Worm (Caenorhabditis elegans) whole organism, L2 larva: ENCODE data around the gene lido-2.

Experiments
- C34F6.9 ChIP-seq: fragments of 150-350 bp; optimal IDR thresholded peaks from 2 replicates; lab custom pipeline; 2014; ENCODE audit warnings: missing biosample characterization, missing genetic modification characterization
- F13H6.1 ChIP-seq: sonication (generic microtip); optimal IDR thresholded peaks from 2 replicates; lab custom pipeline; 2016; ENCODE audit warnings: missing genetic modification characterization, missing compliant biosample characterization
- R02D3.7 ChIP-seq: fragments of 150-350 bp; optimal IDR thresholded peaks from 2 replicates; lab custom pipeline; 2014; ENCODE audit warnings: missing biosample characterization, missing genetic modification characterization
- Y55F3AM.14 ChIP-seq: fragments of 200-800 bp; sonication (Bioruptor generic); optimal IDR thresholded peaks from 2 replicates; lab custom pipeline; 2018; ENCODE audit warnings: mild to moderate bottlenecking, missing genetic modification characterization, missing compliant biosample characterization
- ZK546.5 ChIP-seq: sonication (generic microtip); optimal IDR thresholded peaks from 2 replicates; lab custom pipeline; 2017; ENCODE audit warnings: missing biosample characterization, missing genetic modification characterization
- alr-1 ChIP-seq: fragments of 150-350 bp; optimal IDR thresholded peaks from 2 replicates; lab custom pipeline; 2014; ENCODE audit warnings: missing biosample characterization, missing genetic modification characterization
- aly-2 ChIP-seq: fragments of 150-350 bp; optimal IDR thresholded peaks from 2 replicates; lab custom pipeline; 2014; ENCODE audit warnings: missing biosample characterization, missing genetic modification characterization
- ama-1 ChIP-seq: fragments of 150-350 bp; optimal IDR thresholded peaks from 2 replicates; lab custom pipeline; 2018; ENCODE audit warnings: inconsistent platforms
- blmp-1 ChIP-seq: sonication (generic microtip); optimal IDR thresholded peaks from 2 replicates; lab custom pipeline; 2017; ENCODE audit warnings: missing genetic modification characterization, mild to moderate bottlenecking, missing compliant biosample characterization, antibody characterized with exemption, moderate library complexity; ENCODE audit not compliant: insufficient read depth
- ceh-16 ChIP-seq: fragments of 150-350 bp; optimal IDR thresholded peaks from 2 replicates; lab custom pipeline; 2014; ENCODE audit warnings: missing biosample characterization, missing genetic modification characterization
- ceh-82 ChIP-seq: fragments of 150-350 bp; optimal IDR thresholded peaks from 2 replicates; lab custom pipeline; 2014; ENCODE audit warnings: missing biosample characterization, missing genetic modification characterization
- crh-2 ChIP-seq: sonication (generic microtip); optimal IDR thresholded peaks from 2 replicates; lab custom pipeline; 2017; ENCODE audit warnings: missing biosample characterization, missing genetic modification characterization
- dmd-4 ChIP-seq: sonication (generic microtip); optimal IDR thresholded peaks from 2 replicates; lab custom pipeline; 2017; ENCODE audit warnings: missing biosample characterization, missing genetic modification characterization
- egl-27 ChIP-seq: sonication (generic microtip); optimal IDR thresholded peaks from 3 replicates; lab custom pipeline; 2017; ENCODE audit warnings: missing biosample characterization, missing genetic modification reagents, missing genetic modification characterization
- elt-1 ChIP-seq: fragments of 150-350 bp; optimal IDR thresholded peaks from 2 replicates; lab custom pipeline; 2014; ENCODE audit warnings: missing biosample characterization, missing genetic modification characterization
- elt-3 ChIP-seq: sonication (generic microtip); optimal IDR thresholded peaks from 2 replicates; lab custom pipeline; 2017; ENCODE audit warnings: missing biosample characterization, missing genetic modification characterization
- fos-1 ChIP-seq: fragments of 150-350 bp; optimal IDR thresholded peaks from 2 replicates; lab custom pipeline; 2014; ENCODE audit warnings: missing biosample characterization, missing genetic modification characterization
- gmeb-1 ChIP-seq: fragments of 150-350 bp; optimal IDR thresholded peaks from 2 replicates; lab custom pipeline; 2014; ENCODE audit warnings: missing biosample characterization, missing genetic modification characterization
- lin-11 ChIP-seq: fragments of 150-350 bp; sonication (generic microtip); optimal IDR thresholded peaks from 2 replicates; lab custom pipeline; 2014; ENCODE audit warnings: missing biosample characterization, missing genetic modification characterization, inconsistent platforms, mixed read lengths
- lin-13 ChIP-seq: fragments of 150-350 bp; optimal IDR thresholded peaks from 2 replicates; lab custom pipeline; 2014; ENCODE audit warnings: missing biosample characterization, missing genetic modification reagents, missing genetic modification characterization
- lin-39 ChIP-seq: fragments of 150-350 bp; optimal IDR thresholded peaks from 2 replicates; lab custom pipeline; 2014; ENCODE audit warnings: missing biosample characterization, missing genetic modification reagents, missing genetic modification characterization
- lsy-2 ChIP-seq, 2 experiments: fragments of 150-350 bp in 1 of 2; sonication (generic microtip) in 1 of 2; optimal IDR thresholded peaks; 2 replicates each; lab custom pipeline; 2014 to 2017; ENCODE audit warnings: missing biosample characterization in 2 of 2, missing genetic modification characterization in 2 of 2
- mab-5 ChIP-seq: fragments of 150-350 bp; optimal IDR thresholded peaks from 2 replicates; lab custom pipeline; 2014; ENCODE audit warnings: missing biosample characterization, missing genetic modification characterization
- mbf-1 ChIP-seq: sonication (generic microtip); optimal IDR thresholded peaks from 2 replicates; lab custom pipeline; 2017; ENCODE audit warnings: missing biosample characterization, missing genetic modification characterization
- mdl-1 ChIP-seq, 2 experiments: fragments of 150-350 bp in 1 of 2; sonication (generic microtip) in 1 of 2; optimal IDR thresholded peaks; 2 replicates each; lab custom pipeline; 2017; ENCODE audit warnings: missing biosample characterization in 2 of 2, missing genetic modification characterization in 2 of 2
- nhr-10 ChIP-seq: sonication (generic microtip); optimal IDR thresholded peaks from 2 replicates; lab custom pipeline; 2017; ENCODE audit warnings: missing biosample characterization, missing genetic modification characterization
- nhr-11 ChIP-seq: fragments of 150-350 bp; optimal IDR thresholded peaks from 2 replicates; lab custom pipeline; 2014; ENCODE audit warnings: missing biosample characterization, missing genetic modification characterization
- nhr-12 ChIP-seq: fragments of 150-350 bp; optimal IDR thresholded peaks from 2 replicates; lab custom pipeline; 2014; ENCODE audit warnings: missing biosample characterization, missing genetic modification characterization
- nhr-129 ChIP-seq: fragments of 150-350 bp; optimal IDR thresholded peaks from 2 replicates; lab custom pipeline; 2014; ENCODE audit warnings: missing biosample characterization, missing genetic modification characterization
- nhr-21 ChIP-seq: fragments of 150-350 bp; optimal IDR thresholded peaks from 2 replicates; lab custom pipeline; 2014; ENCODE audit warnings: missing biosample characterization, missing genetic modification characterization
- nhr-23 ChIP-seq: fragments of 150-350 bp; optimal IDR thresholded peaks from 2 replicates; lab custom pipeline; 2014; ENCODE audit warnings: missing biosample characterization, missing genetic modification reagents, missing genetic modification characterization
- nhr-237 ChIP-seq: fragments of 150-350 bp; optimal IDR thresholded peaks from 2 replicates; lab custom pipeline; 2014; ENCODE audit warnings: missing biosample characterization, missing genetic modification characterization
- nhr-25 ChIP-seq: fragments of 150-350 bp; sonication (generic microtip); optimal IDR thresholded peaks from 3 replicates; lab custom pipeline; 2014; ENCODE audit warnings: missing biosample characterization, missing genetic modification characterization
- nhr-6 ChIP-seq: fragments of 150-350 bp; optimal IDR thresholded peaks from 2 replicates; lab custom pipeline; 2014; ENCODE audit warnings: missing biosample characterization, missing genetic modification characterization
- nhr-77 ChIP-seq: fragments of 150-350 bp; optimal IDR thresholded peaks from 2 replicates; lab custom pipeline; 2014; ENCODE audit warnings: missing biosample characterization, missing genetic modification characterization
- peb-1 ChIP-seq: fragments of 150-350 bp; optimal IDR thresholded peaks from 2 replicates; lab custom pipeline; 2014; ENCODE audit warnings: missing biosample characterization, missing genetic modification characterization
- sem-4 ChIP-seq: fragments of 150-350 bp; optimal IDR thresholded peaks from 2 replicates; lab custom pipeline; 2014; ENCODE audit warnings: missing biosample characterization, missing genetic modification reagents, missing genetic modification characterization
- skn-1 ChIP-seq: sonication (generic microtip); optimal IDR thresholded peaks from 2 replicates; lab custom pipeline; 2017; ENCODE audit warnings: missing biosample characterization, missing genetic modification characterization
- sma-3 ChIP-seq: sonication (generic microtip); optimal IDR thresholded peaks from 2 replicates; lab custom pipeline; 2016; ENCODE audit warnings: missing genetic modification reagents, missing genetic modification characterization, missing compliant biosample characterization
- sma-9 ChIP-seq, 2 experiments: fragments of 150-350 bp in 1 of 2; sonication (generic microtip) in 1 of 2; optimal IDR thresholded peaks; 2 replicates each; lab custom pipeline; 2014 to 2016; ENCODE audit warnings: missing genetic modification characterization in 2 of 2, mild to moderate bottlenecking in 1 of 2, missing biosample characterization in 1 of 2, missing compliant biosample characterization in 1 of 2, missing genetic modification reagents in 1 of 2, moderate library complexity in 1 of 2
- snpc-4 ChIP-seq: fragments of 150-350 bp; optimal IDR thresholded peaks from 2 replicates; lab custom pipeline; 2014; ENCODE audit warnings: missing biosample characterization, missing genetic modification characterization
- unc-39 ChIP-seq: fragments of 150-350 bp; optimal IDR thresholded peaks from 2 replicates; lab custom pipeline; 2014; ENCODE audit warnings: missing biosample characterization, missing genetic modification characterization
- unc-55 ChIP-seq: fragments of 150-350 bp; sonication (generic microtip); optimal IDR thresholded peaks from 3 replicates; lab custom pipeline; 2014; ENCODE audit warnings: missing biosample characterization, missing genetic modification reagents, missing genetic modification characterization
- unc-62 ChIP-seq: fragments of 150-350 bp; optimal IDR thresholded peaks from 2 replicates; lab custom pipeline; 2014; ENCODE audit warnings: missing biosample characterization, missing genetic modification reagents, missing genetic modification characterization
- zag-1 ChIP-seq: fragments of 150-350 bp; optimal IDR thresholded peaks from 2 replicates; lab custom pipeline; 2014; ENCODE audit warnings: missing biosample characterization, missing genetic modification characterization
- ztf-11 ChIP-seq: sonication (generic microtip); optimal IDR thresholded peaks from 2 replicates; lab custom pipeline; 2017; ENCODE audit warnings: missing biosample characterization, missing genetic modification characterization
- ztf-4 ChIP-seq: fragments of 150-350 bp; optimal IDR thresholded peaks from 2 replicates; lab custom pipeline; 2014; ENCODE audit warnings: missing biosample characterization, missing genetic modification characterization

lido-2 gene

DNA sequence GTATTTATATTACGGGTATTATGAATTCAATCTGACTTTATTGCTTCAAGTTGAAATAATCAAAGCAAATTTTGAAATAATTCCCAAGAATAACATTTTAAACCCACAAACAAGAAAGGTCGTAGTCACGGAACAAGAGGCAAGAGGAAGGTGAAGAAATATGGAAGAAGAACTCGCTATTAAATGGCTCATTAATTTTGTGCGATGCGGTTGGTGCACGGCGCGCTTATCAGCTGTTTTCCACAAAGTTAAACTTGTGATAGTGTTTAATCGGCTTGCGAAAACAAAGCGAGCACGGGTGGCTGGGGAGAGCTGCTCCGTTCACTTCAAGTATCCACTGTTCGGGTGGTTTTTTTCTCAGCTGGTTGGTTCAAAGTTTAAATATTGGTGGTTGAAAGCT, 33.6 kb downstream of the lido-2 start:
- TF ChIP-seq Y55F3AM.14 (GFP tag; lab: Kevin White, UChicago): no peak
- TF ChIP-seq ztf-11 (tag; lab: Kevin White, UChicago): no peak
- TF ChIP-seq sma-9 (GFP tag; optimal IDR thresholded peaks at IDR 0.05; lab: Kevin White, UChicago): peak; percentile 55
- TF ChIP-seq sma-9 (tag; optimal IDR thresholded peaks at IDR 0.05; lab: Kevin White, UChicago): no peak
- no peak for TF ChIP-seq C34F6.9 (tag; lab: Kevin White, UChicago)
- TF ChIP-seq nhr-129 (tag; lab: Kevin White, UChicago): no peak
- no peak for TF ChIP-seq lin-13 (GFP tag; lab: Kevin White, UChicago)
- TF ChIP-seq nhr-11 (tag; lab: Kevin White, UChicago): no peak
- TF ChIP-seq gmeb-1: no peak
- TF ChIP-seq fos-1 (tag; lab: Kevin White, UChicago): peak; percentile 21
- TF ChIP-seq sem-4: no peak
- no peak for TF ChIP-seq nhr-237 (tag; lab: Kevin White, UChicago)
- TF ChIP-seq ama-1 (lab: Kevin White, UChicago): no peak

DNA sequence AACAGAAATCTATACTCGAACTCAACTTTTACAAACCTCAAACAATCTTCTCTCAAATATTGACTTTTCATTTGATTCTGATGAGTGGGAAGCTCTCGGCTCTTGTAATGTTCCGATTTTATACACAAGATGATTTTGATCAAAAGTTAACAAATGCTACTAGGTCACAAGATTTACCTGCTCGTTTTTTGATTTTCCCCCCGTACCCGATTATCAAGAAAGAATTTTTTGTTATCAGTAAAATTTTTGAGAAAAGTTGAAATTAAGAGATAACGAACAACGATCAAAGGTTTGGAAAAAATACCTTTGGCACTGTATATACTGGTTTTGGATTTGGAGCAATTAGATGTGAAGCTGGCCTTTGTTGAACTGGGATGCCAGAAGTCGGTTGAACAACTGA, 35.7 kb downstream of the lido-2 start:
- TF ChIP-seq sma-9 (GFP tag; optimal IDR thresholded peaks at IDR 0.05; lab: Kevin White, UChicago) (peak; percentile 26), sma-9 (tag; optimal IDR thresholded peaks at IDR 0.05; lab: Kevin White, UChicago) (no peak), crh-2 (peak; percentile 14), skn-1 (tag; lab: Kevin White, UChicago) (peak; percentile 5), dmd-4 (tag; lab: Kevin White, UChicago) (no peak), fos-1 (tag; lab: Kevin White, UChicago) (peak; percentile 41)

DNA sequence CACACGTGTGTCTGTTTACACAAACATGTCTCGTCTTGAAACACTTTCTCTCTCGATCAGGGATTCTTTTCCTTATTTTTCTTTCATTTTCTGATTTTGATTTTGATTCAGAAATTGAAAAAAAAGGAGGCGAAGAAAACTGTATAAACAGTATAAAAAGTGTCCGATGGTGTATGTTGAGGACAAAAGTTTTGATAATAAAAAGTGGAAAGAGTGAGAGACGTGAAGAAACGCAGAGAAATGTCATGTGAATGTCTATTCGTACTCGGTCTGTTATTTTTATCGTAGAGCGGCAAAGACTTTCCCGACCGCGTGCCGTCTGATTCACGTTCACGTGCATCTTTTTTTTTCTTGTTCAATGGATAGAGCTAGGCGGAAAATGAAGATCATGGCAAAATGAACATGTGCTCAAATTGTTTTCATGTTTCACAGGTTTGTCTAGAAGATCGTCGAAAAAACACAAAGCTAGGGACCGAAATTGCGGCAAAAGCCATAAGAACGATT, 36.8 kb downstream of the lido-2 start:
- no peak for TF ChIP-seq lin-11 (tag; lab: Kevin White, UChicago)
- TF ChIP-seq unc-62 (GFP tag; lab: Kevin White, UChicago): no peak
- no peak for TF ChIP-seq sem-4
- TF ChIP-seq nhr-21 (tag; lab: Kevin White, UChicago): peak; percentile 75
- no peak for TF ChIP-seq Y55F3AM.14 (GFP tag; lab: Kevin White, UChicago)
- peak; percentile 47 for TF ChIP-seq gmeb-1
- no peak for TF ChIP-seq peb-1
- TF ChIP-seq zag-1 (tag; lab: Kevin White, UChicago): no peak
- TF ChIP-seq mbf-1: no peak
- no peak for TF ChIP-seq aly-2 (tag; lab: Kevin White, UChicago)
- TF ChIP-seq nhr-23 (tag; lab: Kevin White, UChicago): no peak
- TF ChIP-seq lin-39 (tag; lab: Kevin White, UChicago): no peak
- peak; percentile 82 for TF ChIP-seq sma-3 (GFP tag; lab: Kevin White, UChicago)
- no peak for TF ChIP-seq dmd-4 (tag; lab: Kevin White, UChicago)
- no peak for TF ChIP-seq nhr-237 (tag; lab: Kevin White, UChicago)
- peak; percentile 33 for TF ChIP-seq nhr-25 (tag; lab: Kevin White, UChicago)
- no peak for TF ChIP-seq nhr-10
- TF ChIP-seq crh-2: peak; percentile 72
- TF ChIP-seq mab-5 (tag; lab: Kevin White, UChicago): no peak
- TF ChIP-seq elt-1 (tag; lab: Kevin White, UChicago): no peak
- no peak for TF ChIP-seq nhr-6 (tag; lab: Kevin White, UChicago)
- no peak for TF ChIP-seq unc-55 (GFP tag; lab: Kevin White, UChicago)
- TF ChIP-seq nhr-129 (tag; lab: Kevin White, UChicago): peak; percentile 64
- TF ChIP-seq skn-1 (tag; lab: Kevin White, UChicago): no peak
- TF ChIP-seq unc-39 (tag; lab: Kevin White, UChicago): no peak
- no peak for TF ChIP-seq R02D3.7 (tag; lab: Kevin White, UChicago)
- no peak for TF ChIP-seq elt-3
- TF ChIP-seq snpc-4 (tag; lab: Kevin White, UChicago): no peak
- TF ChIP-seq alr-1 (tag; lab: Kevin White, UChicago): no peak
- TF ChIP-seq ama-1 (lab: Kevin White, UChicago): no peak
- no peak for TF ChIP-seq nhr-77
- TF ChIP-seq mdl-1 (tag; optimal IDR thresholded peaks at IDR 0.05; lab: Kevin White, UChicago): peak; percentile 53 to 81
- TF ChIP-seq nhr-12: no peak
- no peak for TF ChIP-seq ceh-82 (tag; lab: Kevin White, UChicago)
- TF ChIP-seq ztf-4: no peak
- peak; percentile 40 for TF ChIP-seq blmp-1
- TF ChIP-seq lsy-2 (tag; optimal IDR thresholded peaks at IDR 0.05; lab: Kevin White, UChicago): peak in 1 of 2 experiments; percentile 58
- TF ChIP-seq sma-9 (GFP tag; optimal IDR thresholded peaks at IDR 0.05; lab: Kevin White, UChicago): peak; percentile 95
- no peak for TF ChIP-seq sma-9 (tag; optimal IDR thresholded peaks at IDR 0.05; lab: Kevin White, UChicago)
- TF ChIP-seq ZK546.5: no peak
- TF ChIP-seq ceh-16 (tag; lab: Kevin White, UChicago): no peak
- peak; percentile 82 for TF ChIP-seq fos-1 (tag; lab: Kevin White, UChicago)
- TF ChIP-seq ztf-11 (tag; lab: Kevin White, UChicago): no peak
- peak; percentile 19 for TF ChIP-seq C34F6.9 (tag; lab: Kevin White, UChicago)
- TF ChIP-seq egl-27 (tag; lab: Kevin White, UChicago): peak; percentile 6
- TF ChIP-seq lin-13 (GFP tag; lab: Kevin White, UChicago): no peak
- peak; percentile 59 for TF ChIP-seq F13H6.1 (tag; lab: Kevin White, UChicago)
